Worm (Caenorhabditis elegans) whole organism, L1 larva: ENCODE results near the gene ubq-2.

Experiments
- C04F5.9 ChIP-seq: sonication (generic microtip); optimal IDR thresholded peaks from 2 replicates; lab custom pipeline; 2016; ENCODE audit warnings: missing genetic modification characterization, missing compliant biosample characterization
- C16A3.4 ChIP-seq: fragments of 150-350 bp; optimal IDR thresholded peaks from 2 replicates; lab custom pipeline; 2014; ENCODE audit warnings: missing biosample characterization, missing genetic modification characterization
- alr-1 ChIP-seq: fragments of 200-800 bp; sonication (Bioruptor generic); optimal IDR thresholded peaks from 2 replicates; lab custom pipeline; 2018; ENCODE audit warnings: borderline replicate concordance, mild to moderate bottlenecking, missing genetic modification characterization, missing compliant biosample characterization
- ceh-63 ChIP-seq: fragments of 200-800 bp; sonication (Bioruptor generic); optimal IDR thresholded peaks from 2 replicates; lab custom pipeline; 2018; ENCODE audit warnings: mild to moderate bottlenecking, missing genetic modification characterization, missing compliant biosample characterization
- ceh-82 ChIP-seq, 3 experiments: fragments of 150-350 bp in 1 of 3; sonication (generic microtip) in 2 of 3; optimal IDR thresholded peaks; 2 replicates each; lab custom pipeline; 2014 to 2017; ENCODE audit warnings: missing biosample characterization in 3 of 3, missing genetic modification characterization in 3 of 3
- dsc-1 ChIP-seq: sonication (generic microtip); optimal IDR thresholded peaks from 2 replicates; lab custom pipeline; 2016; ENCODE audit warnings: mild to moderate bottlenecking, missing genetic modification characterization, missing compliant biosample characterization
- efl-1 ChIP-seq, 4 experiments: fragments of 150-350 bp; optimal IDR thresholded peaks in 3 of 4; peaks in 1 of 4; 1 replicate in 1 of 4; 2 replicates in 3 of 4; lab custom pipeline; 2014; ENCODE audit warnings: missing biosample characterization in 2 of 4, missing genetic modification characterization in 2 of 4, missing genetic modification reagents in 2 of 4
- egl-13 ChIP-seq: sonication (generic microtip); optimal IDR thresholded peaks from 2 replicates; lab custom pipeline; 2016; ENCODE audit warnings: missing genotype, missing genetic modification reagents, missing genetic modification characterization, missing compliant biosample characterization
- fkh-10 ChIP-seq: sonication (generic microtip); optimal IDR thresholded peaks from 2 replicates; lab custom pipeline; 2017; ENCODE audit warnings: missing biosample characterization, missing genetic modification reagents, missing genetic modification characterization
- fkh-4 ChIP-seq: sonication (generic microtip); optimal IDR thresholded peaks from 2 replicates; lab custom pipeline; 2016; ENCODE audit warnings: missing compliant biosample characterization, missing genetic modification characterization, borderline replicate concordance
- fkh-8 ChIP-seq: sonication (generic microtip); optimal IDR thresholded peaks from 2 replicates; lab custom pipeline; 2016; ENCODE audit warnings: mild to moderate bottlenecking, missing genetic modification characterization, missing compliant biosample characterization
- grh-1 ChIP-seq: fragments of 200-800 bp; sonication (Bioruptor generic); IDR thresholded peaks from 2 replicates; pipeline ENCODE4 v1.3.6; 2022; ENCODE audit warnings: missing genetic modification reagents, missing genetic modification characterization, missing compliant biosample characterization
- hlh-17 ChIP-seq: fragments of 200-800 bp; sonication (Bioruptor generic); optimal IDR thresholded peaks from 2 replicates; lab custom pipeline; 2018; ENCODE audit warnings: missing genetic modification characterization, mild to moderate bottlenecking, missing compliant biosample characterization, moderate library complexity, borderline replicate concordance
- irx-1 ChIP-seq: sonication (generic microtip); optimal IDR thresholded peaks from 2 replicates; lab custom pipeline; 2016; ENCODE audit warnings: missing genetic modification characterization, missing compliant biosample characterization
- lin-13 ChIP-seq: fragments of 150-350 bp; optimal IDR thresholded peaks from 2 replicates; lab custom pipeline; 2014; ENCODE audit warnings: missing biosample characterization, missing genetic modification reagents, missing genetic modification characterization
- lin-14 ChIP-seq: fragments of 200-800 bp; sonication (Bioruptor generic); optimal IDR thresholded peaks from 2 replicates; lab custom pipeline; 2018; ENCODE audit warnings: mild to moderate bottlenecking, missing genetic modification characterization, moderate library complexity, missing compliant biosample characterization
- lin-35 ChIP-seq, 2 experiments: fragments of 150-350 bp; optimal IDR thresholded peaks; 2 replicates each; lab custom pipeline; 2014; ENCODE audit warnings: missing biosample characterization in 2 of 2, missing genetic modification characterization in 2 of 2, missing genetic modification reagents in 2 of 2
- lsy-2 ChIP-seq, 2 experiments: fragments of 150-350 bp; optimal IDR thresholded peaks; 2 replicates each; lab custom pipeline; 2014; ENCODE audit warnings: missing biosample characterization in 2 of 2, missing genetic modification characterization in 2 of 2
- mdl-1 ChIP-seq, 2 experiments: fragments of 150-350 bp; optimal IDR thresholded peaks; 2 replicates each; lab custom pipeline; 2014 to 2017; ENCODE audit warnings: missing biosample characterization in 2 of 2, missing genetic modification characterization in 2 of 2, inconsistent platforms in 1 of 2
- nhr-12 ChIP-seq: sonication (generic microtip); optimal IDR thresholded peaks from 2 replicates; lab custom pipeline; 2017; ENCODE audit warnings: missing biosample characterization, missing genetic modification characterization
- nhr-20 ChIP-seq: sonication (generic microtip); optimal IDR thresholded peaks from 2 replicates; lab custom pipeline; 2016; ENCODE audit warnings: mild to moderate bottlenecking, missing genetic modification characterization, missing compliant biosample characterization
- nhr-28 ChIP-seq: fragments of 150-350 bp; optimal IDR thresholded peaks from 2 replicates; lab custom pipeline; 2014; ENCODE audit warnings: missing biosample characterization, missing genetic modification characterization
- nhr-76 ChIP-seq: sonication (generic microtip); optimal IDR thresholded peaks from 2 replicates; lab custom pipeline; 2017; ENCODE audit warnings: missing biosample characterization, missing genetic modification characterization
- nhr-77 ChIP-seq: fragments of 150-350 bp; optimal IDR thresholded peaks from 2 replicates; lab custom pipeline; 2014; ENCODE audit warnings: missing biosample characterization, missing genetic modification characterization
- pag-3 ChIP-seq: sonication (generic microtip); optimal IDR thresholded peaks from 2 replicates; lab custom pipeline; 2017; ENCODE audit warnings: missing genetic modification characterization, mild to moderate bottlenecking, missing compliant biosample characterization, antibody characterized with exemption, borderline replicate concordance; ENCODE audit not compliant: insufficient read depth
- snpc-4 ChIP-seq: fragments of 150-350 bp; optimal IDR thresholded peaks from 2 replicates; lab custom pipeline; 2014; ENCODE audit warnings: missing biosample characterization, missing genetic modification characterization
- sptf-1 ChIP-seq: fragments of 150-350 bp; optimal IDR thresholded peaks from 2 replicates; lab custom pipeline; 2014; ENCODE audit warnings: missing biosample characterization, missing genetic modification characterization
- sup-37 ChIP-seq: fragments of 200-800 bp; sonication (Bioruptor generic); optimal IDR thresholded peaks from 2 replicates; lab custom pipeline; 2018; ENCODE audit warnings: mild to moderate bottlenecking, missing genetic modification characterization, missing compliant biosample characterization
- tbx-2 ChIP-seq: sonication (generic microtip); optimal IDR thresholded peaks from 2 replicates; lab custom pipeline; 2016; ENCODE audit warnings: missing genetic modification characterization, missing compliant biosample characterization
- tlp-1 ChIP-seq: fragments of 150-350 bp; optimal IDR thresholded peaks from 2 replicates; lab custom pipeline; 2014; ENCODE audit warnings: missing biosample characterization, missing genetic modification characterization
- unc-130 ChIP-seq: fragments of 150-350 bp; optimal IDR thresholded peaks from 2 replicates; lab custom pipeline; 2017; ENCODE audit warnings: missing biosample characterization, missing genetic modification characterization, inconsistent platforms
- unc-62 ChIP-seq: fragments of 150-350 bp; optimal IDR thresholded peaks from 2 replicates; lab custom pipeline; 2014; ENCODE audit warnings: missing biosample characterization, missing genetic modification reagents, missing genetic modification characterization
- unc-98 ChIP-seq: fragments of 200-800 bp; sonication (Bioruptor generic); IDR thresholded peaks from 2 replicates; pipeline ENCODE4 v1.3.6; 2022; ENCODE audit warnings: missing genetic modification characterization, missing compliant biosample characterization
- vab-15 ChIP-seq: sonication (generic microtip); optimal IDR thresholded peaks from 2 replicates; lab custom pipeline; 2017; ENCODE audit warnings: missing genotype, mild to moderate bottlenecking, missing genetic modification characterization, missing compliant biosample characterization
- zip-4 ChIP-seq: fragments of 200-800 bp; sonication (Bioruptor generic); optimal IDR thresholded peaks from 2 replicates; lab custom pipeline; 2018; ENCODE audit warnings: mild to moderate bottlenecking, missing genetic modification characterization, moderate library complexity, missing compliant biosample characterization
- ztf-11 ChIP-seq, 2 experiments: sonication (generic microtip); optimal IDR thresholded peaks; 2 replicates each; lab custom pipeline; 2016 to 2017; ENCODE audit warnings: missing genetic modification characterization in 2 of 2, missing biosample characterization in 1 of 2, missing compliant biosample characterization in 1 of 2

The ubq-2 gene

ce11 chrIII:12993055-12993454 lies 14.7 kb upstream of the ubq-2 start:
- TF ChIP-seq vab-15 (tag; lab: Kevin White, UChicago) (no peak), ceh-63 (GFP tag; lab: Kevin White, UChicago) (no peak), pag-3 (tag; lab: Kevin White, UChicago) (no peak), efl-1 (optimal IDR thresholded peaks at IDR 0.05; lab: Kevin White, UChicago) (no peak), efl-1 (GFP tag; optimal IDR thresholded peaks at IDR 0.05 in 1 of 2; lab: Kevin White, UChicago) (peak in 1 of 2 experiments; percentile 58), zip-4 (GFP tag; lab: Kevin White, UChicago) (no peak), tlp-1 (no peak)

DNA sequence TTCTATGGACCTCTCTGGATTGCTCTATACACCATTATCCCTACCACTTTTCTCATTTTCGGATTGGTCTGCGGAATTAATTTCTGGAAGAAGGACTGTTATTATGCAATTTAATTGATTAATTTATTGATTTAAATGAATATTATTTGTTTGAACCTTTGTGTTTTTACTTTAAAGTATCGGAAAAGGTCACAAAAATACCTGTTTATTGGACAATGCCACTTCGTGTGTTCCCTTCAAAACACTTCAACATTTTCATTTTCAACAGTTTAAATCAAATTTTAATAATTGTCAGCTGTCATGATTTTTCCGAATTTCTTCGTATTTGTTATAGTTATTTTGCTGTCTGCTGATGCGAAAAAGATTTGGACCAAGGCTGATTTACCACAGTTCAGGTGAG lies 12.7 kb upstream of the ubq-2 start, which contains the start of gene ZK1010.12:
ZK1010.12 (plus strand) TSS at position 301 of the 400 bp plus-strand sequence.
- TF ChIP-seq ceh-82 (tag; optimal IDR thresholded peaks at IDR 0.05; lab: Kevin White, UChicago) (no peak), irx-1 (tag; lab: Kevin White, UChicago) (no peak), dsc-1 (tag; lab: Kevin White, UChicago) (no peak), sptf-1 (tag; lab: Kevin White, UChicago) (no peak), egl-13 (tag; lab: Kevin White, UChicago) (no peak), unc-62 (GFP tag; lab: Kevin White, UChicago) (no peak), snpc-4 (tag; lab: Kevin White, UChicago) (no peak)

DNA sequence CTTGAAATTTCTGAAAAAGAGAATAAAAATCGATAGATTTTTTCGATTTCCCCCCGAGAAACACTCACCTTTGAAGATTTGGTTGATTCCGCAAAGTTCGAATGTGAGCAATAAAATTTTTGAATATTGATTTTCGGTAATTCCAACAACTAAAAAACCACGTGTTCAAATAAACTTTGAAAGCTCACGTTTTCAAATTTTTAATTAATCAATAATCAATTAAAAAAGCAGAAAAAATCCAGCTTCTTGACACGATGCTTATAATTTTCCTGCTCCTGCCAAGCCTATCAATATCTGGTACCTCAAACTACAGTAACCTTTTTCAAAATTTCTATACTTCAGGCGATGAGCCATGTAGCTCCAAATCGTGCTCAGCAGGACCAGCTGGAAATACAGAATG lies 9.1 kb upstream of the ubq-2 start, which contains the start of gene ZK1010.5:
ZK1010.5 (minus strand) TSS at position 101 of the 400 bp plus-strand sequence.
- TF ChIP-seq nhr-76 (tag; lab: Kevin White, UChicago) (no peak), vab-15 (tag; lab: Kevin White, UChicago) (no peak), grh-1 (no peak), lin-35 (GFP tag; optimal IDR thresholded peaks at IDR 0.05; lab: Kevin White, UChicago) (no peak), unc-130 (tag; lab: Kevin White, UChicago) (no peak), fkh-4 (tag; lab: Kevin White, UChicago) (no peak), pag-3 (tag; lab: Kevin White, UChicago) (no peak), alr-1 (tag; lab: Kevin White, UChicago) (no peak), C16A3.4 (tag; lab: Kevin White, UChicago) (no peak), hlh-17 (GFP tag; lab: Kevin White, UChicago) (no peak), ztf-11 (tag; optimal IDR thresholded peaks at IDR 0.05; lab: Kevin White, UChicago) (no peak), sup-37 (GFP tag; lab: Kevin White, UChicago) (no peak), nhr-28 (tag; lab: Kevin White, UChicago) (no peak), lin-13 (GFP tag; lab: Kevin White, UChicago) (no peak), efl-1 (optimal IDR thresholded peaks at IDR 0.05; lab: Kevin White, UChicago) (no peak), efl-1 (GFP tag; optimal IDR thresholded peaks at IDR 0.05 in 1 of 2; lab: Kevin White, UChicago) (no peak), lin-14 (GFP tag; lab: Kevin White, UChicago) (no peak)

DNA sequence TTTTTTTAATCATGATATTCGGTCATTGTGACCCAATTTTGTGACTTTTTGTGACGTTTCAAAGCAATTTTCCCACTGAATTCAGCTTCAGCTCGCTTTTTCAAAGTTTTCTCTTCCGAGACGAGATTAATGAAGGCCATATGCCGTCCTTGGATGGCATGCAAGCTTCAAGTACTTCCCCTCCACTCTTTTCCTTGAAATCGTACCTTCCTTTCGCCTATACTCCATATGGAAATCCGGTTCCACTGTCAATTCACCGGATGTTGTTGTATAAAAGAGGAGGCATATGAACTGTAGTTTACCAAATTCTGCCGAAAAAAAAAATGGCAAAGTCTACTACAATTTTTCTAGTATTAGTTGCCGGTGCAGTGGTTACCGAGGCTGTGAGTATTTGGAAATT lies 2.4 kb upstream of the ubq-2 start, which contains the start of gene ZK1010.4:
ZK1010.4 (plus strand) TSS at position 301 of the 400 bp plus-strand sequence.
- no peak for TF ChIP-seq lsy-2 (tag; optimal IDR thresholded peaks at IDR 0.05; lab: Kevin White, UChicago)
- TF ChIP-seq mdl-1 (tag; optimal IDR thresholded peaks at IDR 0.05; lab: Kevin White, UChicago): no peak
- TF ChIP-seq sup-37 (GFP tag; lab: Kevin White, UChicago): no peak
- TF ChIP-seq unc-98: no peak
- no peak for TF ChIP-seq nhr-77 (tag; lab: Kevin White, UChicago)
- no peak for TF ChIP-seq hlh-17 (GFP tag; lab: Kevin White, UChicago)
- no peak for TF ChIP-seq efl-1 (optimal IDR thresholded peaks at IDR 0.05; lab: Kevin White, UChicago)
- TF ChIP-seq efl-1 (GFP tag; optimal IDR thresholded peaks at IDR 0.05 in 1 of 2; lab: Kevin White, UChicago): no peak
- no peak for TF ChIP-seq nhr-20 (tag; lab: Kevin White, UChicago)
- TF ChIP-seq irx-1 (tag; lab: Kevin White, UChicago): no peak
- TF ChIP-seq egl-13 (tag; lab: Kevin White, UChicago): no peak
- no peak for TF ChIP-seq tbx-2 (tag; lab: Kevin White, UChicago)
- no peak for TF ChIP-seq nhr-12 (tag; lab: Kevin White, UChicago)
- TF ChIP-seq fkh-10 (GFP tag; lab: Kevin White, UChicago): no peak
- no peak for TF ChIP-seq fkh-8 (tag; lab: Kevin White, UChicago)
- no peak for TF ChIP-seq C04F5.9 (tag; lab: Kevin White, UChicago)
